Fruit fly (Drosophila melanogaster): ENCODE results near the gene rau.

dm6 chr2L:5885702-5886101 lies 6.4 kb upstream of the rau start, which contains the start of gene CG9029:
- TF ChIP-seq CG11902 (GFP tag; optimal IDR thresholded peaks at IDR 0.05), result no peak
- no peak for TF ChIP-seq spab (GFP tag; optimal IDR thresholded peaks at IDR 0.05)

Measured in whole organism, prepupa.